Fruit fly (Drosophila melanogaster) whole organism, embryonic: ENCODE results near the gene Tep1.

Source experiments
- Aef1 ChIP-seq: fragments of 200-800 bp; sonication (Bioruptor generic); IDR thresholded peaks from 3 replicates; pipeline ENCODE4 v1.3.6; 2022; ENCODE audit warnings: missing biosample characterization, missing genetic modification characterization
- Atf3 ChIP-seq: fragments of 200-800 bp; sonication (Bioruptor generic); optimal IDR thresholded peaks from 3 replicates; lab custom pipeline; 2016; ENCODE audit warnings: missing biosample characterization, missing genetic modification characterization
- Atf6 ChIP-seq: fragments of 200-800 bp; sonication (Bioruptor generic); IDR thresholded peaks from 2 replicates; pipeline ENCODE4 v1.3.6; 2022; ENCODE audit warnings: missing biosample characterization, missing genetic modification characterization
- B-H2 ChIP-seq: fragments of 200-800 bp; sonication (Bioruptor generic); optimal IDR thresholded peaks from 2 replicates; lab custom pipeline; 2018; ENCODE audit warnings: missing biosample characterization, mild to moderate bottlenecking, missing genetic modification characterization
- CG10267 ChIP-seq: fragments of 200-800 bp; sonication (Bioruptor generic); optimal IDR thresholded peaks from 2 replicates; lab custom pipeline; 2018; ENCODE audit warnings: missing biosample characterization, mild to moderate bottlenecking, missing genetic modification characterization, moderate library complexity
- CG10274 ChIP-seq: fragments of 200-800 bp; sonication (Bioruptor generic); optimal IDR thresholded peaks from 3 replicates; lab custom pipeline; 2017; ENCODE audit warnings: missing biosample characterization, mild to moderate bottlenecking, missing genetic modification characterization
- CG10431 ChIP-seq: fragments of 200-800 bp; sonication (Bioruptor generic); optimal IDR thresholded peaks from 3 replicates; lab custom pipeline; 2018; ENCODE audit warnings: missing biosample characterization, mild to moderate bottlenecking, missing genetic modification characterization
- CG12942 ChIP-seq: fragments of 200-800 bp; sonication (Bioruptor generic); optimal IDR thresholded peaks from 3 replicates; lab custom pipeline; 2016; ENCODE audit warnings: missing biosample characterization, missing genetic modification characterization
- CG13894 ChIP-seq: fragments of 200-800 bp; sonication (Bioruptor generic); optimal IDR thresholded peaks from 3 replicates; lab custom pipeline; 2018; ENCODE audit warnings: missing biosample characterization, mild to moderate bottlenecking, missing genetic modification characterization, moderate library complexity
- CG14965 ChIP-seq: fragments of 200-800 bp; sonication (Bioruptor generic); optimal IDR thresholded peaks from 2 replicates; lab custom pipeline; 2016; ENCODE audit warnings: missing biosample characterization, missing genetic modification characterization, borderline replicate concordance
- CG1647 ChIP-seq: fragments of 200-800 bp; sonication (Bioruptor generic); optimal IDR thresholded peaks from 3 replicates; lab custom pipeline; 2016; ENCODE audit warnings: missing biosample characterization, missing genetic modification characterization
- CG16779 ChIP-seq: fragments of 200-800 bp; sonication (Bioruptor generic); IDR thresholded peaks from 2 replicates; pipeline ENCODE4 v1.3.6; 2022; ENCODE audit warnings: missing biosample characterization, missing genetic modification characterization
- CG16863 ChIP-seq: fragments of 200-800 bp; sonication (Bioruptor generic); optimal IDR thresholded peaks from 3 replicates; lab custom pipeline; 2016; ENCODE audit warnings: missing biosample characterization, missing genetic modification characterization
- CG17359 ChIP-seq: fragments of 200-800 bp; sonication (Bioruptor generic); optimal IDR thresholded peaks from 3 replicates; lab custom pipeline; 2018; ENCODE audit warnings: missing biosample characterization, mild to moderate bottlenecking, missing genetic modification characterization, moderate library complexity
- CG17568 ChIP-seq: fragments of 200-800 bp; sonication (Bioruptor generic); optimal IDR thresholded peaks from 2 replicates; lab custom pipeline; 2018; ENCODE audit warnings: missing biosample characterization, mild to moderate bottlenecking, missing genetic modification characterization, moderate library complexity
- CG1832 ChIP-seq: fragments of 200-800 bp; sonication (Bioruptor generic); optimal IDR thresholded peaks from 2 replicates; lab custom pipeline; 2017; ENCODE audit warnings: missing biosample characterization, mild to moderate bottlenecking, missing genetic modification characterization, inconsistent platforms
- CG18476 ChIP-seq: fragments of 200-800 bp; sonication (Bioruptor generic); optimal IDR thresholded peaks from 2 replicates; lab custom pipeline; 2016; ENCODE audit warnings: missing biosample characterization, mild to moderate bottlenecking, missing genetic modification characterization
- CG31224 ChIP-seq: fragments of 200-800 bp; sonication (Bioruptor generic); IDR thresholded peaks from 2 replicates; pipeline ENCODE4 v1.3.6; 2022; ENCODE audit warnings: missing biosample characterization, missing genetic modification characterization
- CG32767 ChIP-seq: fragments of 200-800 bp; sonication (Bioruptor generic); IDR thresholded peaks from 2 replicates; pipeline ENCODE4 v1.3.6; 2022; ENCODE audit warnings: missing biosample characterization, missing genetic modification characterization
- CG3838 ChIP-seq: fragments of 200-800 bp; sonication (Bioruptor generic); optimal IDR thresholded peaks from 3 replicates; lab custom pipeline; 2016; ENCODE audit warnings: missing biosample characterization, missing genetic modification characterization
- CG42726 ChIP-seq: fragments of 200-800 bp; sonication (Bioruptor generic); IDR thresholded peaks from 2 replicates; pipeline ENCODE4 v1.3.6; 2022; ENCODE audit warnings: missing biosample characterization, missing genetic modification characterization; ENCODE audit not compliant: partially characterized antibody
- CG8478 ChIP-seq: fragments of >200 bp; optimal IDR thresholded peaks from 2 replicates; lab custom pipeline; 2018
- D19B ChIP-seq: fragments of 200-800 bp; sonication (Bioruptor generic); optimal IDR thresholded peaks from 2 replicates; lab custom pipeline; 2017; ENCODE audit warnings: missing biosample characterization, mild to moderate bottlenecking, missing genetic modification characterization
- Dek ChIP-seq: fragments of 200-800 bp; sonication (Bioruptor generic); optimal IDR thresholded peaks from 3 replicates; lab custom pipeline; 2019; ENCODE audit warnings: missing biosample characterization, mild to moderate bottlenecking, missing genetic modification characterization, moderate library complexity
- Fer1 ChIP-seq: fragments of 200-800 bp; sonication (Bioruptor generic); optimal IDR thresholded peaks from 2 replicates; lab custom pipeline; 2017; ENCODE audit warnings: missing biosample characterization, mild to moderate bottlenecking, missing genetic modification characterization
- Fer2 ChIP-seq: fragments of 200-800 bp; sonication (Bioruptor generic); optimal IDR thresholded peaks from 2 replicates; lab custom pipeline; 2018; ENCODE audit warnings: missing biosample characterization, mild to moderate bottlenecking, missing genetic modification characterization, moderate library complexity
- GATAe ChIP-seq: fragments of 200-800 bp; sonication (Bioruptor generic); conservative IDR thresholded peaks from 2 replicates; pipeline ENCODE4 v1.3.6; 2022; ENCODE audit warnings: missing biosample characterization, missing genetic modification characterization
- Lim3 ChIP-seq: fragments of 200-800 bp; sonication (Bioruptor generic); IDR thresholded peaks from 2 replicates; pipeline ENCODE4 v1.3.6; 2022; ENCODE audit warnings: missing biosample characterization, missing genetic modification characterization
- NK7.1 ChIP-seq: fragments of 200-800 bp; sonication (Bioruptor generic); optimal IDR thresholded peaks from 3 replicates; lab custom pipeline; 2016; ENCODE audit warnings: missing biosample characterization, missing genetic modification characterization
- Nf-YC ChIP-seq: fragments of 200-800 bp; optimal IDR thresholded peaks from 3 replicates; lab custom pipeline; 2019; ENCODE audit warnings: missing biosample characterization, mild to moderate bottlenecking, missing genetic modification characterization, moderate library complexity
- Poxn ChIP-seq: fragments of 200-800 bp; sonication (Bioruptor generic); IDR thresholded peaks from 2 replicates; pipeline ENCODE4 v1.3.6; 2022; ENCODE audit warnings: missing biosample characterization, missing genetic modification characterization
- Ptx1 ChIP-seq: fragments of 200-800 bp; sonication (Bioruptor generic); IDR thresholded peaks from 2 replicates; pipeline ENCODE4 v1.3.6; 2022; ENCODE audit warnings: missing biosample characterization, missing genetic modification characterization
- Usf ChIP-seq: fragments of 200-800 bp; sonication (Bioruptor generic); optimal IDR thresholded peaks from 2 replicates; lab custom pipeline; 2017; ENCODE audit warnings: missing genotype, missing biosample characterization, missing genetic modification characterization
- ac ChIP-seq: fragments of 200-800 bp; sonication (Bioruptor generic); optimal IDR thresholded peaks from 3 replicates; lab custom pipeline; 2017; ENCODE audit warnings: missing biosample characterization, mild to moderate bottlenecking, missing genetic modification characterization
- eve ChIP-seq, 2 experiments: fragments of >200 bp; optimal IDR thresholded peaks; 2 replicates each; lab custom pipeline; 2017; ENCODE audit warnings: missing biosample characterization in 2 of 2, missing genetic modification characterization in 2 of 2
- fd64A ChIP-seq: fragments of 200-800 bp; sonication (Bioruptor generic); optimal IDR thresholded peaks from 3 replicates; lab custom pipeline; 2018; ENCODE audit warnings: missing biosample characterization, mild to moderate bottlenecking, missing genetic modification characterization
- gce ChIP-seq: fragments of 200-800 bp; sonication (Bioruptor generic); IDR thresholded peaks from 3 replicates; pipeline ENCODE4 v1.3.6; 2022; ENCODE audit warnings: missing biosample characterization, missing genetic modification characterization
- gsb ChIP-seq: fragments of 200-800 bp; sonication (Bioruptor generic); IDR thresholded peaks from 2 replicates; pipeline ENCODE4 v1.3.6; 2022; ENCODE audit warnings: missing biosample characterization, missing genetic modification characterization
- lmd ChIP-seq: fragments of 200-800 bp; sonication (Bioruptor generic); IDR thresholded peaks from 2 replicates; pipeline ENCODE4 v1.3.6; 2022; ENCODE audit warnings: missing biosample characterization, missing genetic modification characterization
- nerfin-1 ChIP-seq: fragments of 200-800 bp; sonication (Bioruptor generic); optimal IDR thresholded peaks from 3 replicates; lab custom pipeline; 2019; ENCODE audit warnings: missing biosample characterization, mild to moderate bottlenecking, missing genetic modification characterization, moderate library complexity
- p53 ChIP-seq: fragments of 200-800 bp; sonication (Bioruptor generic); optimal IDR thresholded peaks from 2 replicates; lab custom pipeline; 2016; ENCODE audit warnings: missing biosample characterization, missing genetic modification characterization
- row ChIP-seq: fragments of 200-800 bp; sonication (Bioruptor generic); IDR thresholded peaks from 3 replicates; pipeline ENCODE4 v1.3.6; 2022; ENCODE audit warnings: missing biosample characterization, missing genetic modification characterization
- sc ChIP-seq, 3 experiments: fragments of >200 bp in 2 of 3; fragments of 200-800 bp in 1 of 3; sonication (Bioruptor generic) in 1 of 3; optimal IDR thresholded peaks; 2 replicates in 2 of 3; 3 replicates in 1 of 3; lab custom pipeline; 2017; ENCODE audit warnings: mild to moderate bottlenecking in 1 of 3, missing biosample characterization in 1 of 3, missing genetic modification characterization in 1 of 3, missing genetic modification reagents in 1 of 3
- sens-2 ChIP-seq: fragments of 200-800 bp; sonication (Bioruptor generic); IDR thresholded peaks from 2 replicates; pipeline ENCODE4 v1.3.6; 2022; ENCODE audit warnings: missing biosample characterization, missing genetic modification characterization
- tap ChIP-seq: fragments of 200-800 bp; optimal IDR thresholded peaks from 3 replicates; lab custom pipeline; 2019; ENCODE audit warnings: missing biosample characterization, mild to moderate bottlenecking, missing genetic modification characterization, moderate library complexity
- tgo ChIP-seq: fragments of 200-800 bp; sonication (Bioruptor generic); IDR thresholded peaks from 3 replicates; pipeline ENCODE4 v1.3.6; 2022; ENCODE audit warnings: missing biosample characterization, missing genetic modification characterization
- toy ChIP-seq: fragments of 200-800 bp; sonication (Bioruptor generic); IDR thresholded peaks from 2 replicates; pipeline ENCODE4 v1.3.6; 2022; ENCODE audit warnings: missing biosample characterization, missing genetic modification characterization
- ttk ChIP-seq: fragments of 200-800 bp; sonication (Bioruptor generic); IDR thresholded peaks from 2 replicates; pipeline ENCODE4 v2.1.2; 2022; ENCODE audit warnings: missing biosample characterization, missing genetic modification characterization
- wek ChIP-seq: fragments of 200-800 bp; sonication (Bioruptor generic); optimal IDR thresholded peaks from 3 replicates; lab custom pipeline; 2018; ENCODE audit warnings: missing biosample characterization, mild to moderate bottlenecking, missing genetic modification characterization, moderate library complexity
- zen ChIP-seq: fragments of 200-800 bp; sonication (Bioruptor generic); optimal IDR thresholded peaks from 3 replicates; lab custom pipeline; 2018; ENCODE audit warnings: missing biosample characterization, mild to moderate bottlenecking, missing genetic modification characterization, moderate library complexity

Gene Tep1

DNA sequence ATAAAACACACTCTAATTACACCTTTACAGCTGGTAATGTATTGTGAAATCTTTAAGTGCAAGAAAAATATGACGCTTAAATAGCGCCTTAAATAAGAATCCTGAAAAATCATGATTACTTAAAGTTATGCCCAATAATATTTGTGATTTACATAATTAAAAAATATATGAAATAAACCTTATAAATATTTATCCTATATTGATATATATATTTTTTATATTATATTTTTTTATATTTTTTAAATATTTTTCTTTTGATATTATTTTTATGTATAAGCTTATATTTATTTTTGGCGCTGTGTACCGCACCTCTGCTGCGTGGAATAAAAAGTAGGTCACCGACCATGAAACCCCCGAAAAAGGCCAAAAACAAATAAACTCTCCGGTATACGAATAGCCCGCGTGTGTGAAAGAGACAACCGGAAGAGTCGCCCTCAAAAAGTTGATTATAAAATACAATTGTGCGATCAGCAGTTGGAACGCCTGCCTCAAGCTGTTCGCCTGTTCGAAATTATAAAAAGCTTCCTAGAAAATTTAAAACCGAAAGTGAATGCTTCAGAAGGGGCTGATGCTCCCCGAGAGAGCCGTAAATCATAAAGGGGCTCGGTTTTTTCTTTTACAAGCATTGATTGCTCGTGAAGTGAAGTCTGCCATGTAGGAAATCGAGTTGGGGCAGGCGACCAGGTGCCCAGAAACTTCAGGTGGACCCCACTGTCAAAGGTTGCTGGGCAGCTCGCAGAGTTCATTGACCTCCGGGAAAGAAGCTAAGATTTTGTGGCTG is 15.1 kb upstream of the Tep1 start (continued):
- no peak for TF ChIP-seq p53 (GFP tag; lab: Kevin White, UChicago)
- TF ChIP-seq CG10267 (tag; lab: Kevin White, UChicago) = peak; percentile 53
- peak; percentile 11 for TF ChIP-seq Fer2 (tag; lab: Kevin White, UChicago)
- TF ChIP-seq lmd (GFP tag; lab: Robert Waterston, UW) = no peak; the same call in 1 of the 2 replicates
- TF ChIP-seq CG17568 (GFP tag; lab: Kevin White, UChicago) = peak; percentile 42
- TF ChIP-seq CG31224 (GFP tag; lab: Robert Waterston, UW) = peak; percentile 99
- no peak for TF ChIP-seq CG16863
- peak; percentile 30; the same call in 1 of the 2 replicates for TF ChIP-seq ttk (GFP tag; lab: Robert Waterston, UW)
- TF ChIP-seq Ptx1 (GFP tag; lab: Robert Waterston, UW) = peak; percentile 50; the same call in 1 of the 2 replicates
- peak; percentile 84 for TF ChIP-seq CG10431
- TF ChIP-seq CG13894 = peak; percentile 87
- no peak for TF ChIP-seq CG3838 (GFP tag; lab: Kevin White, UChicago)
- peak; percentile 61 for TF ChIP-seq B-H2 (GFP tag; lab: Kevin White, UChicago)
- no peak for TF ChIP-seq CG16779 (GFP tag; lab: Robert Waterston, UW)
- no peak for TF ChIP-seq Atf6
- peak; percentile 54 for TF ChIP-seq Fer1 (GFP tag; lab: Kevin White, UChicago)
- TF ChIP-seq CG1647 (GFP tag; lab: Kevin White, UChicago) = no peak
- TF ChIP-seq Usf (GFP tag; lab: Kevin White, UChicago) = no peak
- no peak for TF ChIP-seq sc (optimal IDR thresholded peaks at IDR 0.05; lab: Kevin White, UChicago)
- TF ChIP-seq sc (GFP tag; optimal IDR thresholded peaks at IDR 0.05; lab: Kevin White, UChicago) = peak; percentile 38
- TF ChIP-seq Aef1 = peak; percentile 56
- no peak for TF ChIP-seq CG32767 (GFP tag; lab: Robert Waterston, UW)
- TF ChIP-seq CG10274 (GFP tag; lab: Kevin White, UChicago) = no peak
- TF ChIP-seq Dek (tag; lab: Kevin White, UChicago) = peak; percentile 42
- no peak for TF ChIP-seq Poxn (GFP tag; lab: Robert Waterston, UW)
- TF ChIP-seq tap = no peak
- TF ChIP-seq gce = no peak
- TF ChIP-seq gsb (GFP tag; lab: Robert Waterston, UW) = no peak
- no peak for TF ChIP-seq ac
- no peak for TF ChIP-seq CG12942 (GFP tag; lab: Kevin White, UChicago)
- TF ChIP-seq row = peak; percentile 39; the same call in 2 of the 3 replicates
- no peak for TF ChIP-seq toy (GFP tag; lab: Robert Waterston, UW)
- no peak for TF ChIP-seq D19B (GFP tag; lab: Kevin White, UChicago)
- TF ChIP-seq CG17359 (tag; lab: Kevin White, UChicago) = peak; percentile 71
- peak; percentile 58 for TF ChIP-seq Nf-YC (tag; lab: Kevin White, UChicago)
- TF ChIP-seq CG1832 = peak; percentile 44
- no peak for TF ChIP-seq NK7.1 (GFP tag; lab: Kevin White, UChicago)
- no peak for TF ChIP-seq CG42726
- peak; percentile 24; the same call in 1 of the 2 replicates for TF ChIP-seq sens-2 (GFP tag; lab: Robert Waterston, UW)
- TF ChIP-seq tgo (GFP tag; lab: Robert Waterston, UW) = peak; percentile 56
- TF ChIP-seq nerfin-1 = peak; percentile 5
- TF ChIP-seq CG8478 (lab: Kevin White, UChicago) = no peak
- peak; percentile 12 for TF ChIP-seq CG18476 (GFP tag; lab: Kevin White, UChicago)
- TF ChIP-seq CG14965 (GFP tag; lab: Kevin White, UChicago) = no peak
- no peak for TF ChIP-seq zen
- TF ChIP-seq wek (GFP tag; lab: Kevin White, UChicago) = no peak
- TF ChIP-seq fd64A = no peak
- no peak for TF ChIP-seq Lim3 (GFP tag; lab: Robert Waterston, UW)
- no peak for TF ChIP-seq GATAe (GFP tag; lab: Robert Waterston, UW)
- no peak for TF ChIP-seq Atf3 (GFP tag; lab: Kevin White, UChicago)
- no peak for TF ChIP-seq eve (GFP tag; optimal IDR thresholded peaks at IDR 0.05; lab: Kevin White, UChicago)
